1 worm cellular context compared by ENCODE assay signal in genomic region chrX:4222779-4223387, ce11.
TF ChIP-seq lines count a peak whose summit lies in the region.

No protein-coding gene starts in this region.

TF ChIP-seq in whole organism, L4 larva, 104 proteins besides CTCF, POLR2A, EP300 and RAD21 (continued from another document):
- peak; percentile 74 for TF ChIP-seq mxl-3 (GFP tag; optimal IDR thresholded peaks at IDR 0.05; lab: Kevin White, UChicago)
- no peak for TF ChIP-seq lin-39 (tag; optimal IDR thresholded peaks at IDR 0.05; lab: Kevin White, UChicago)
- TF ChIP-seq hlh-30 (tag; optimal IDR thresholded peaks at IDR 0.05; lab: Kevin White, UChicago; ENCODE audit: insufficient read depth), result peak; percentile 51
- peak; percentile 46 for TF ChIP-seq mes-2 (tag; optimal IDR thresholded peaks at IDR 0.05; lab: Kevin White, UChicago; ENCODE audit: poor library complexity, severe bottlenecking)
- no peak for TF ChIP-seq tag-97 (GFP tag; IDR thresholded peaks at IDR 0.05; lab: Robert Waterston, UW)
- TF ChIP-seq F37D6.2 (tag; optimal IDR thresholded peaks at IDR 0.05; lab: Kevin White, UChicago), result peak; percentile 67
- TF ChIP-seq attf-4 (tag; optimal IDR thresholded peaks at IDR 0.05; lab: Kevin White, UChicago), result no peak
- TF ChIP-seq unc-39 (tag; optimal IDR thresholded peaks at IDR 0.05; lab: Kevin White, UChicago), result no peak
- no peak for TF ChIP-seq snpc-4 (tag; optimal IDR thresholded peaks at IDR 0.05; lab: Kevin White, UChicago)
- TF ChIP-seq nhr-10 (tag; optimal IDR thresholded peaks at IDR 0.05; lab: Kevin White, UChicago), result no peak
- no peak for TF ChIP-seq skn-1 (tag; optimal IDR thresholded peaks at IDR 0.05; lab: Kevin White, UChicago)
- 0 out of 2 replicates have a peak, but pooled peaks have one; percentile 15 for TF ChIP-seq madf-9 (GFP tag; conservative IDR thresholded peaks at IDR 0.05; lab: Robert Waterston, UW)
- TF ChIP-seq hif-1 (tag; optimal IDR thresholded peaks at IDR 0.05; lab: Kevin White, UChicago), result peak; percentile 11 to 43
- no peak for TF ChIP-seq cey-2 (tag; optimal IDR thresholded peaks at IDR 0.05; lab: Kevin White, UChicago; ENCODE audit: borderline replicate concordance, insufficient read depth)
- no peak; the same call in 1 of the 2 replicates for TF ChIP-seq lin-1 (GFP tag; IDR thresholded peaks at IDR 0.05; lab: Robert Waterston, UW)
- TF ChIP-seq duxl-1 (tag; optimal IDR thresholded peaks at IDR 0.05; lab: Kevin White, UChicago; ENCODE audit: poor library complexity), result peak; percentile 40
- peak; percentile 98 for TF ChIP-seq hmg-1.1 (GFP tag; IDR thresholded peaks at IDR 0.05; lab: Robert Waterston, UW)
- TF ChIP-seq dve-1 (tag; optimal IDR thresholded peaks at IDR 0.05; lab: Kevin White, UChicago; ENCODE audit: insufficient read depth), result peak; percentile 74
- no peak; the same call in 1 of the 2 replicates for TF ChIP-seq arid-1 (GFP tag; conservative IDR thresholded peaks at IDR 0.05; lab: Robert Waterston, UW)
- TF ChIP-seq fkh-10 (GFP tag; optimal IDR thresholded peaks at IDR 0.05; lab: Kevin White, UChicago), result no peak
- peak; percentile 44 for TF ChIP-seq lir-3 (tag; optimal IDR thresholded peaks at IDR 0.05; lab: Kevin White, UChicago)
- no peak for TF ChIP-seq nhr-76 (tag; optimal IDR thresholded peaks at IDR 0.05; lab: Kevin White, UChicago)
- TF ChIP-seq php-3 (GFP tag; IDR thresholded peaks at IDR 0.05; lab: Robert Waterston, UW), result peak; percentile 83
- TF ChIP-seq egl-43 (GFP tag; IDR thresholded peaks at IDR 0.05; lab: Robert Waterston, UW), result peak; percentile 84
- no peak for TF ChIP-seq lin-15B (tag; optimal IDR thresholded peaks at IDR 0.05; lab: Kevin White, UChicago)
- no peak for TF ChIP-seq ZK337.2 (GFP tag; IDR thresholded peaks at IDR 0.05; lab: Robert Waterston, UW)
- TF ChIP-seq unc-130 (GFP tag; optimal IDR thresholded peaks at IDR 0.05; lab: Kevin White, UChicago), result peak; percentile 9
